In the genomic region with DNA sequence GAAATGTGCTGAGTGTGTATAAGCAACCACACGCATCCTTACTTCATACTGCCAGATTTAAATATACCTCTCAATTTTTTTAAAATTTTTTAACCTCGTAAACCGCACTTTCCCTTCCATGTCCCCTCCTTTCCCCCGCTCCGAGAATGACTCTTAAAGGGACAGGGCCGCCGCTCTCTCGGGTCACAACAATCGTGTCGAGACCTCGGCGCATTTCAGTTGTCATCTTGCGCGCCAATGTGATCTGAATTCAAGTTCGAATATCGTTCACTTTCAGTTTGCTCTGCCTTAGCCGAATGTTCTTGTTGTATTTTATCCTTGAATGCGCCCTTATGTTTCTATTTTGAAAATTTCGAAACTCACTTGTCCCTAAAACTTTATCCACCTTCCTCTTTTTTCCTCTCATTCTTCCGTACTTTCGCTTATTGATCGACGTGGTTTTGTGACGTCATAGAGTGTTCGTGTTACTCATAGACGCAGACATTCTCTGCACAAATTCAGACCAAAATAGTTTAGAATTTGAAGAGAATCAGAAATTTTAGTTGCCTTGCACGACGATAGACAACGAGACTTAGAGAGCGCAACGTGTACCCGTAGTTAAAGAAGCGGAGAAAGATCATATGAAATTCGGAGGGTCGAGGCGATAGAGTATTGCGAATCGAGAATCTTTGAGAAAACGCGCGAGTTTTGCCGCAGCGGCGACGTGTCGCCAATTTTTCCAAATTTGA, we compare ENCODE assay signal across 5 worm cellular contexts.
TF ChIP-seq lines count a peak whose summit lies in the region.

No protein-coding gene starts in this region.

TF ChIP-seq in whole organism, L1 larva, 84 proteins besides CTCF, POLR2A, EP300 and RAD21 (continues in another document):
- TF ChIP-seq lin-14 (GFP tag; optimal IDR thresholded peaks at IDR 0.05; lab: Kevin White, UChicago) (peak; percentile 95), rnt-1 (tag; optimal IDR thresholded peaks at IDR 0.05; lab: Kevin White, UChicago) (peak; percentile 74), snu-23 (GFP tag; optimal IDR thresholded peaks at IDR 0.05; lab: Kevin White, UChicago) (peak; percentile 86), lin-39 (tag; optimal IDR thresholded peaks at IDR 0.05; lab: Kevin White, UChicago) (no peak), zag-1 (tag; optimal IDR thresholded peaks at IDR 0.05; lab: Kevin White, UChicago) (no peak), sup-37 (GFP tag; optimal IDR thresholded peaks at IDR 0.05; lab: Kevin White, UChicago) (no peak), irx-1 (tag; optimal IDR thresholded peaks at IDR 0.05; lab: Kevin White, UChicago) (peak; percentile 63), nhr-20 (tag; optimal IDR thresholded peaks at IDR 0.05; lab: Kevin White, UChicago) (peak; percentile 82), nhr-47 (tag; optimal IDR thresholded peaks at IDR 0.05; lab: Kevin White, UChicago) (peak; percentile 80), pax-3 (tag; optimal IDR thresholded peaks at IDR 0.05; lab: Kevin White, UChicago) (peak; percentile 35), alr-1 (tag; optimal IDR thresholded peaks at IDR 0.05; lab: Kevin White, UChicago; ENCODE audit: borderline replicate concordance) (no peak), tlp-1 (tag; optimal IDR thresholded peaks at IDR 0.05; lab: Kevin White, UChicago) (no peak), tbx-2 (tag; optimal IDR thresholded peaks at IDR 0.05; lab: Kevin White, UChicago) (peak; percentile 79), swsn-7 (tag; optimal IDR thresholded peaks at IDR 0.05; lab: Kevin White, UChicago) (peak; percentile 79), elt-2 (tag; optimal IDR thresholded peaks at IDR 0.05; lab: Kevin White, UChicago) (peak; percentile 27)

TF ChIP-seq in whole organism, L3 larva, 47 proteins besides CTCF, POLR2A, EP300 and RAD21 (continues in another document):
- TF ChIP-seq hmg-11 (tag; optimal IDR thresholded peaks at IDR 0.05; lab: Kevin White, UChicago) (peak; percentile 71), nfya-1 (tag; optimal IDR thresholded peaks at IDR 0.05; lab: Kevin White, UChicago; ENCODE audit: insufficient read depth) (peak; percentile 73), pha-4 (tag; optimal IDR thresholded peaks at IDR 0.05; lab: Kevin White, UChicago) (peak; percentile 81), lin-15B (tag; optimal IDR thresholded peaks at IDR 0.05; lab: Kevin White, UChicago) (peak; percentile 59), lsy-12 (tag; optimal IDR thresholded peaks at IDR 0.05; lab: Kevin White, UChicago) (peak; percentile 58), nhr-76 (tag; optimal IDR thresholded peaks at IDR 0.05; lab: Kevin White, UChicago) (no peak), nhr-23 (tag; optimal IDR thresholded peaks at IDR 0.05; lab: Kevin White, UChicago) (peak; percentile 77), ceh-28 (tag; optimal IDR thresholded peaks at IDR 0.05; lab: Kevin White, UChicago) (peak; percentile 91), nhr-237 (tag; optimal IDR thresholded peaks at IDR 0.05; lab: Kevin White, UChicago) (no peak), mdl-1 (tag; optimal IDR thresholded peaks at IDR 0.05; lab: Kevin White, UChicago) (no peak), R02D3.7 (tag; optimal IDR thresholded peaks at IDR 0.05; lab: Kevin White, UChicago) (peak; percentile 71), nhr-25 (tag; optimal IDR thresholded peaks at IDR 0.05; lab: Kevin White, UChicago) (peak; percentile 56), pqm-1 (tag; optimal IDR thresholded peaks at IDR 0.05; lab: Kevin White, UChicago) (peak; percentile 59), mml-1 (tag; optimal IDR thresholded peaks at IDR 0.05; lab: Kevin White, UChicago) (no peak), nhr-67 (tag; optimal IDR thresholded peaks at IDR 0.05; lab: Kevin White, UChicago) (no peak), snpc-4 (tag; optimal IDR thresholded peaks at IDR 0.05; lab: Kevin White, UChicago) (peak; percentile 36), nhr-43 (tag; optimal IDR thresholded peaks at IDR 0.05; lab: Kevin White, UChicago; ENCODE audit: poor library complexity, severe bottlenecking) (peak; percentile 52)

TF ChIP-seq in whole organism, early embryonic, 17 proteins besides CTCF, POLR2A, EP300 and RAD21:
- TF ChIP-seq ama-1 (optimal IDR thresholded peaks at IDR 0.05; lab: Kevin White, UChicago) (peak; percentile 12), tbx-37 (GFP tag; conservative IDR thresholded peaks at IDR 0.05; lab: Robert Waterston, UW) (no peak), aly-1 (tag; optimal IDR thresholded peaks at IDR 0.05; lab: Kevin White, UChicago) (no peak)
TF ChIP-seq in whole organism, early embryonic: peak in this region for 1.

TF ChIP-seq in whole organism, midembryonic, 9 proteins besides CTCF, POLR2A, EP300 and RAD21:
- no peak; the same call in 1 of the 2 replicates for TF ChIP-seq T22C8.4 (GFP tag; IDR thresholded peaks at IDR 0.05; lab: Robert Waterston, UW)
- no peak for TF ChIP-seq ref-1 (GFP tag; conservative IDR thresholded peaks at IDR 0.05; lab: Robert Waterston, UW)
- no peak for TF ChIP-seq klf-2 (GFP tag; conservative IDR thresholded peaks at IDR 0.05; lab: Robert Waterston, UW)
- TF ChIP-seq ztf-23 (GFP tag; IDR thresholded peaks at IDR 0.05; lab: Robert Waterston, UW) = 0 out of 2 replicates have a peak, but pooled peaks have one; percentile 31

TF ChIP-seq in whole organism, young adult, 124 proteins besides CTCF, POLR2A, EP300 and RAD21 (continues in another document):
- TF ChIP-seq let-607 (tag; optimal IDR thresholded peaks at IDR 0.05; lab: Kevin White, UChicago) = peak; percentile 42 to 78
- no peak for TF ChIP-seq cebp-2 (GFP tag; IDR thresholded peaks at IDR 0.05; lab: Robert Waterston, UW)
- 0 out of 2 replicates have a peak, but pooled peaks have one; percentile 26 for TF ChIP-seq lir-1 (GFP tag; conservative IDR thresholded peaks at IDR 0.05; lab: Robert Waterston, UW)
- no peak for TF ChIP-seq ccch-3 (GFP tag; optimal IDR thresholded peaks at IDR 0.05; lab: Kevin White, UChicago)
- peak; percentile 33; the same call in 1 of the 2 replicates for TF ChIP-seq attf-3 (GFP tag; conservative IDR thresholded peaks at IDR 0.05; lab: Robert Waterston, UW)
- TF ChIP-seq snpc-3.4 (tag; optimal IDR thresholded peaks at IDR 0.05; lab: Kevin White, UChicago) = no peak
- peak; percentile 40; the same call in 1 of the 2 replicates for TF ChIP-seq madf-8 (GFP tag; conservative IDR thresholded peaks at IDR 0.05; lab: Robert Waterston, UW)
- no peak for TF ChIP-seq mxl-1 (tag; optimal IDR thresholded peaks at IDR 0.05; lab: Kevin White, UChicago)
- no peak for TF ChIP-seq ets-4 (GFP tag; optimal IDR thresholded peaks at IDR 0.05; lab: Kevin White, UChicago)
- TF ChIP-seq attf-5 (GFP tag; optimal IDR thresholded peaks at IDR 0.05; lab: Kevin White, UChicago) = peak; percentile 71
- TF ChIP-seq nhr-27 (tag; optimal IDR thresholded peaks at IDR 0.05; lab: Kevin White, UChicago) = no peak
- no peak for TF ChIP-seq cebp-1 (GFP tag; IDR thresholded peaks at IDR 0.05; lab: Robert Waterston, UW)
- TF ChIP-seq cebp-1 (tag; optimal IDR thresholded peaks at IDR 0.05; lab: Kevin White, UChicago) = peak; percentile 75
- TF ChIP-seq hlh-26 (GFP tag; conservative IDR thresholded peaks at IDR 0.05; lab: Robert Waterston, UW) = no peak
- peak; percentile 80 for TF ChIP-seq madf-6 (GFP tag; IDR thresholded peaks at IDR 0.05; lab: Robert Waterston, UW)
- TF ChIP-seq gei-17 (GFP tag; optimal IDR thresholded peaks at IDR 0.05; lab: Kevin White, UChicago) = peak; percentile 29
- TF ChIP-seq lin-26 (GFP tag; IDR thresholded peaks at IDR 0.05; lab: Robert Waterston, UW) = peak; percentile 62; the same call in 1 of the 2 replicates
- TF ChIP-seq atf-7 (tag; optimal IDR thresholded peaks at IDR 0.05; lab: Kevin White, UChicago) = peak; percentile 87
- TF ChIP-seq snpc-1.1 (tag; optimal IDR thresholded peaks at IDR 0.05; lab: Kevin White, UChicago; ENCODE audit: insufficient read depth) = no peak
- TF ChIP-seq tbp1 (GFP tag; optimal IDR thresholded peaks at IDR 0.05; lab: Kevin White, UChicago) = peak; percentile 1
- no peak for TF ChIP-seq zim-3 (tag; optimal IDR thresholded peaks at IDR 0.05; lab: Kevin White, UChicago)
- peak; percentile 29 for TF ChIP-seq somi-1 (GFP tag; optimal IDR thresholded peaks at IDR 0.05; lab: Kevin White, UChicago)
- no peak for TF ChIP-seq chd-7 (tag; optimal IDR thresholded peaks at IDR 0.05; lab: Kevin White, UChicago)
- TF ChIP-seq hmg-1.2 (GFP tag; IDR thresholded peaks at IDR 0.05; lab: Robert Waterston, UW) = peak; percentile 92
- no peak for TF ChIP-seq Y67H2A.10 (GFP tag; conservative IDR thresholded peaks at IDR 0.05; lab: Robert Waterston, UW)
- TF ChIP-seq F52B5.7 (tag; optimal IDR thresholded peaks at IDR 0.05; lab: Kevin White, UChicago) = no peak
- 0 out of 2 replicates have a peak, but pooled peaks have one; percentile 11 for TF ChIP-seq ztf-25 (GFP tag; IDR thresholded peaks at IDR 0.05; lab: Robert Waterston, UW)
- peak; percentile 34 for TF ChIP-seq tlf-1 (GFP tag; optimal IDR thresholded peaks at IDR 0.05; lab: Kevin White, UChicago)
- no peak; the same call in 1 of the 2 replicates for TF ChIP-seq Y53G8AR.9 (GFP tag; conservative IDR thresholded peaks at IDR 0.05; lab: Robert Waterston, UW)
- TF ChIP-seq lsy-27 (tag; optimal IDR thresholded peaks at IDR 0.05; lab: Kevin White, UChicago; ENCODE audit: borderline replicate concordance, insufficient read depth) = no peak
- peak; percentile 73 for TF ChIP-seq madf-10 (tag; optimal IDR thresholded peaks at IDR 0.05; lab: Kevin White, UChicago)
- TF ChIP-seq snpc-1.3 (tag; optimal IDR thresholded peaks at IDR 0.05; lab: Kevin White, UChicago; ENCODE audit: insufficient read depth) = peak; percentile 31
- no peak for TF ChIP-seq akir-1 (GFP tag; optimal IDR thresholded peaks at IDR 0.05; lab: Kevin White, UChicago)
- TF ChIP-seq snpc-4 (GFP tag; optimal IDR thresholded peaks at IDR 0.05; lab: Kevin White, UChicago) = no peak
- TF ChIP-seq snpc-4 (tag; optimal IDR thresholded peaks at IDR 0.05; lab: Kevin White, UChicago) = peak in 2 of 4 experiments; percentile 12 to 24
- peak; percentile 36 for TF ChIP-seq athp-1 (tag; optimal IDR thresholded peaks at IDR 0.05; lab: Kevin White, UChicago)
- no peak for TF ChIP-seq sdz-38 (tag; optimal IDR thresholded peaks at IDR 0.05; lab: Kevin White, UChicago)
- peak; percentile 73 for TF ChIP-seq F33H1.4 (GFP tag; IDR thresholded peaks at IDR 0.05; lab: Robert Waterston, UW)
- TF ChIP-seq F57A8.1 (GFP tag; optimal IDR thresholded peaks at IDR 0.05; lab: Kevin White, UChicago) = no peak
- no peak for TF ChIP-seq F55B11.4 (tag; optimal IDR thresholded peaks at IDR 0.05; lab: Kevin White, UChicago; ENCODE audit: borderline replicate concordance, insufficient read depth)
- peak; percentile 73 for TF ChIP-seq B0336.3 (GFP tag; IDR thresholded peaks at IDR 0.05; lab: Robert Waterston, UW)
- no peak for TF ChIP-seq ztf-3 (GFP tag; optimal IDR thresholded peaks at IDR 0.05; lab: Kevin White, UChicago)
- peak; percentile 70 for TF ChIP-seq lin-40 (tag; optimal IDR thresholded peaks at IDR 0.05; lab: Kevin White, UChicago)
- TF ChIP-seq madf-3 (GFP tag; IDR thresholded peaks at IDR 0.05; lab: Robert Waterston, UW) = 0 out of 2 replicates have a peak, but pooled peaks have one; percentile 18
